Worm (Caenorhabditis elegans) whole organism, mixed stage, embryonic: ENCODE measurements around the gene ptb-1.

Experiments
- M03D4.4 ChIP-seq: sonication (generic microtip); optimal IDR thresholded peaks from 2 replicates; lab custom pipeline; 2017; ENCODE audit warnings: mild to moderate bottlenecking, missing genetic modification characterization, missing compliant biosample characterization
- blmp-1 ChIP-seq: fragments of 150-350 bp; optimal IDR thresholded peaks from 2 replicates; lab custom pipeline; 2014; ENCODE audit warnings: missing biosample characterization, missing genetic modification characterization
- ceh-39 ChIP-seq: fragments of 150-350 bp; optimal IDR thresholded peaks from 2 replicates; lab custom pipeline; 2014; ENCODE audit warnings: missing biosample characterization, missing genetic modification characterization
- ceh-43 ChIP-seq: fragments of 200-800 bp; sonication (Bioruptor generic); optimal IDR thresholded peaks from 2 replicates; lab custom pipeline; 2018; ENCODE audit warnings: mild to moderate bottlenecking, missing genetic modification characterization, moderate library complexity, missing compliant biosample characterization
- ceh-83 ChIP-seq: fragments of 200-800 bp; sonication (Bioruptor generic); optimal IDR thresholded peaks from 2 replicates; lab custom pipeline; 2018; ENCODE audit warnings: mild to moderate bottlenecking, missing genetic modification characterization, missing compliant biosample characterization
- ces-1 ChIP-seq: fragments of 150-350 bp; optimal IDR thresholded peaks from 2 replicates; lab custom pipeline; 2014; ENCODE audit warnings: missing biosample characterization, missing genetic modification reagents, missing genetic modification characterization
- cnd-1 ChIP-seq: fragments of 200-800 bp; sonication (Bioruptor generic); optimal IDR thresholded peaks from 2 replicates; lab custom pipeline; 2018; ENCODE audit warnings: mild to moderate bottlenecking, missing genetic modification characterization, missing compliant biosample characterization
- drap-1 ChIP-seq: fragments of 200-800 bp; sonication (Bioruptor generic); optimal IDR thresholded peaks from 3 replicates; lab custom pipeline; 2018; ENCODE audit warnings: mild to moderate bottlenecking, missing genetic modification characterization, missing compliant biosample characterization
- elt-1 ChIP-seq: sonication (generic microtip); optimal IDR thresholded peaks from 2 replicates; lab custom pipeline; 2017; ENCODE audit warnings: missing genetic modification characterization, mild to moderate bottlenecking, missing compliant biosample characterization, antibody characterized with exemption, moderate library complexity, borderline replicate concordance; ENCODE audit not compliant: insufficient read depth
- elt-3 ChIP-seq: fragments of 150-350 bp; optimal IDR thresholded peaks from 2 replicates; lab custom pipeline; 2014; ENCODE audit warnings: missing biosample characterization, missing genetic modification characterization
- flh-1 ChIP-seq: fragments of 200-800 bp; sonication (Bioruptor generic); optimal IDR thresholded peaks from 2 replicates; lab custom pipeline; 2018; ENCODE audit warnings: mild to moderate bottlenecking, missing genetic modification characterization, moderate library complexity, missing compliant biosample characterization
- hlh-1 ChIP-seq: fragments of 150-350 bp; optimal IDR thresholded peaks from 2 replicates; lab custom pipeline; 2014; ENCODE audit warnings: missing biosample characterization, missing genetic modification reagents, missing genetic modification characterization
- lin-13 ChIP-seq: fragments of 150-350 bp; optimal IDR thresholded peaks from 2 replicates; lab custom pipeline; 2014; ENCODE audit warnings: missing biosample characterization, missing genetic modification characterization
- lin-32 ChIP-seq: fragments of 200-800 bp; sonication (Bioruptor generic); optimal IDR thresholded peaks from 2 replicates; lab custom pipeline; 2018; ENCODE audit warnings: mild to moderate bottlenecking, missing genetic modification characterization, missing compliant biosample characterization
- lsy-2 ChIP-seq: fragments of 150-350 bp; optimal IDR thresholded peaks from 2 replicates; lab custom pipeline; 2014; ENCODE audit warnings: missing biosample characterization, missing genetic modification characterization
- mab-5 ChIP-seq: fragments of 150-350 bp; optimal IDR thresholded peaks from 2 replicates; lab custom pipeline; 2014; ENCODE audit warnings: missing biosample characterization, missing genetic modification characterization
- mep-1 ChIP-seq: fragments of 150-350 bp; optimal IDR thresholded peaks from 2 replicates; lab custom pipeline; 2017; ENCODE audit warnings: missing biosample characterization, missing genetic modification reagents, missing genetic modification characterization, inconsistent platforms
- mls-2 ChIP-seq: sonication (generic microtip); optimal IDR thresholded peaks from 2 replicates; lab custom pipeline; 2016; ENCODE audit warnings: mild to moderate bottlenecking, missing genetic modification characterization, moderate library complexity, missing compliant biosample characterization
- nhr-12 ChIP-seq: fragments of 150-350 bp; optimal IDR thresholded peaks from 2 replicates; lab custom pipeline; 2014; ENCODE audit warnings: missing biosample characterization, missing genetic modification characterization
- nhr-2 ChIP-seq: fragments of 150-350 bp; optimal IDR thresholded peaks from 2 replicates; lab custom pipeline; 2014; ENCODE audit warnings: missing biosample characterization, missing genetic modification characterization
- nhr-237 ChIP-seq: fragments of 150-350 bp; optimal IDR thresholded peaks from 2 replicates; lab custom pipeline; 2014; ENCODE audit warnings: missing biosample characterization, missing genetic modification characterization
- nhr-28 ChIP-seq: fragments of 150-350 bp; optimal IDR thresholded peaks from 2 replicates; lab custom pipeline; 2014; ENCODE audit warnings: missing biosample characterization, missing genetic modification characterization
- nhr-76 ChIP-seq: sonication (generic microtip); optimal IDR thresholded peaks from 2 replicates; lab custom pipeline; 2017; ENCODE audit warnings: missing biosample characterization, missing genetic modification characterization
- pha-4 ChIP-seq: fragments of 150-350 bp; optimal IDR thresholded peaks from 2 replicates; lab custom pipeline; 2018; ENCODE audit warnings: missing biosample characterization, missing genetic modification reagents, missing genetic modification characterization
- snpc-4 ChIP-seq: fragments of 150-350 bp; optimal IDR thresholded peaks from 2 replicates; lab custom pipeline; 2014; ENCODE audit warnings: missing biosample characterization, missing genetic modification characterization
- sptf-1 ChIP-seq: sonication (generic microtip); optimal IDR thresholded peaks from 2 replicates; lab custom pipeline; 2017; ENCODE audit warnings: mild to moderate bottlenecking, missing genetic modification characterization, moderate library complexity, missing compliant biosample characterization
- tbx-8 ChIP-seq: fragments of 200-800 bp; sonication (Bioruptor generic); optimal IDR thresholded peaks from 2 replicates; lab custom pipeline; 2018; ENCODE audit warnings: mild to moderate bottlenecking, missing genetic modification characterization, moderate library complexity, missing compliant biosample characterization
- unc-39 ChIP-seq: fragments of 150-350 bp; optimal IDR thresholded peaks from 2 replicates; lab custom pipeline; 2014; ENCODE audit warnings: missing biosample characterization, missing genetic modification characterization
- unc-62 ChIP-seq: fragments of 150-350 bp; optimal IDR thresholded peaks from 2 replicates; lab custom pipeline; 2014; ENCODE audit warnings: missing biosample characterization, missing genetic modification reagents, missing genetic modification characterization
- zip-8 ChIP-seq: fragments of 150-350 bp; optimal IDR thresholded peaks from 2 replicates; lab custom pipeline; 2014; ENCODE audit warnings: missing biosample characterization, missing genetic modification characterization
- ztf-11 ChIP-seq: fragments of 150-350 bp; optimal IDR thresholded peaks from 2 replicates; lab custom pipeline; 2014; ENCODE audit warnings: missing biosample characterization, missing genetic modification characterization

The ptb-1 gene

ce11 chrII:10714262-10714933 is 39.0 kb downstream of the ptb-1 start, which contains the start of the genes dph-2 and C09G5.7:
TSS of gene dph-2 (minus strand) at chrII:10714297.
TSS of gene C09G5.7 (plus strand) at chrII:10714883.
- TF ChIP-seq lin-32 (GFP tag; lab: Kevin White, UChicago) (no peak), nhr-12 (tag; lab: Kevin White, UChicago) (no peak), nhr-28 (no peak), nhr-2 (tag; lab: Kevin White, UChicago) (no peak), nhr-76 (tag; lab: Kevin White, UChicago) (no peak), flh-1 (no peak), mep-1 (tag; lab: Kevin White, UChicago) (no peak), ztf-11 (no peak), cnd-1 (no peak), nhr-237 (tag; lab: Kevin White, UChicago) (no peak), mls-2 (tag; lab: Kevin White, UChicago) (no peak)

ce11 chrII:10717124-10717523 is 41.7 kb downstream of the ptb-1 start, which contains the start of gene C09G5.13:
TSS of gene C09G5.13 (plus strand) at chrII:10717424.
- TF ChIP-seq mls-2 (tag; lab: Kevin White, UChicago): no peak
- no peak for TF ChIP-seq nhr-237 (tag; lab: Kevin White, UChicago)
- TF ChIP-seq sptf-1: no peak
- no peak for TF ChIP-seq mab-5 (tag; lab: Kevin White, UChicago)
- TF ChIP-seq snpc-4 (tag; lab: Kevin White, UChicago): no peak
- TF ChIP-seq nhr-12 (tag; lab: Kevin White, UChicago): no peak
- no peak for TF ChIP-seq ztf-11
- TF ChIP-seq elt-3: no peak
- no peak for TF ChIP-seq lin-13 (tag; lab: Kevin White, UChicago)
- TF ChIP-seq blmp-1: no peak
- TF ChIP-seq unc-39: no peak
- TF ChIP-seq M03D4.4 (tag; lab: Kevin White, UChicago): no peak
- TF ChIP-seq cnd-1: no peak
- TF ChIP-seq ces-1 (GFP tag; lab: Kevin White, UChicago): no peak
- TF ChIP-seq ceh-39 (tag; lab: Kevin White, UChicago): no peak
- TF ChIP-seq hlh-1 (tag; lab: Kevin White, UChicago): no peak
- no peak for TF ChIP-seq tbx-8 (GFP tag; lab: Kevin White, UChicago)

ce11 chrII:10719931-10720330 is 44.5 kb downstream of the ptb-1 start, which contains the start of gene mks-5:
TSS of gene mks-5 (plus strand) at chrII:10720231.
- TF ChIP-seq ceh-43 (GFP tag; lab: Kevin White, UChicago): no peak
- TF ChIP-seq, all 35 proteins: peak for 0

- no peak for TF ChIP-seq lin-32 (GFP tag; lab: Kevin White, UChicago)
- TF ChIP-seq lin-13 (tag; lab: Kevin White, UChicago): no peak
- no peak for TF ChIP-seq M03D4.4 (tag; lab: Kevin White, UChicago)
- TF ChIP-seq flh-1: no peak
- no peak for TF ChIP-seq unc-62 (GFP tag; lab: Kevin White, UChicago)
- TF ChIP-seq ceh-83 (GFP tag; lab: Kevin White, UChicago): no peak
- no peak for TF ChIP-seq snpc-4 (tag; lab: Kevin White, UChicago)
- TF ChIP-seq ces-1 (GFP tag; lab: Kevin White, UChicago): no peak
- no peak for TF ChIP-seq tbx-8 (GFP tag; lab: Kevin White, UChicago)
- TF ChIP-seq nhr-237 (tag; lab: Kevin White, UChicago): no peak
- TF ChIP-seq nhr-2 (tag; lab: Kevin White, UChicago): no peak
- TF ChIP-seq nhr-12 (tag; lab: Kevin White, UChicago): no peak
- TF ChIP-seq unc-39: no peak
- TF ChIP-seq drap-1 (GFP tag; lab: Kevin White, UChicago): no peak
Observed at ce11 chrII:10723069-10723468, 47.7 kb downstream of the ptb-1 start, which contains the start of gene C09G5.14. TSS of gene C09G5.14 (minus strand) at chrII:10723169.

ce11 chrII:10730702-10731101 is 55.3 kb downstream of the ptb-1 start:
- TF ChIP-seq ztf-11 (no peak), unc-62 (GFP tag; lab: Kevin White, UChicago) (no peak), mls-2 (tag; lab: Kevin White, UChicago) (no peak), elt-1 (no peak), hlh-1 (tag; lab: Kevin White, UChicago) (no peak)

ce11 chrII:10731552-10731951 is 56.1 kb downstream of the ptb-1 start, which contains the start of gene glb-12:
TSS of gene glb-12 (minus strand) at chrII:10731652.
- TF ChIP-seq pha-4 (tag; lab: Kevin White, UChicago): no peak
- TF ChIP-seq nhr-76 (tag; lab: Kevin White, UChicago): no peak
- no peak for TF ChIP-seq lsy-2 (tag; lab: Kevin White, UChicago)
- no peak for TF ChIP-seq flh-1
- no peak for TF ChIP-seq zip-8
- no peak for TF ChIP-seq elt-3
- no peak for TF ChIP-seq nhr-28
- TF ChIP-seq cnd-1: no peak
